Fruit fly (Drosophila melanogaster) whole organism, pupa: Measurements from ENCODE around the gene CG15153.

ENCODE experiments used
- CG12605 ChIP-seq: fragments of 200-800 bp; sonication (Bioruptor generic); IDR thresholded peaks from 2 replicates; pipeline ENCODE4 v1.3.6; 2022; ENCODE audit warnings: missing biosample characterization, missing genetic modification characterization
- CG13204 ChIP-seq: fragments of 200-800 bp; sonication (Bioruptor generic); optimal IDR thresholded peaks from 2 replicates; lab custom pipeline; 2018; ENCODE audit warnings: missing biosample characterization, mild to moderate bottlenecking, missing genetic modification characterization, moderate library complexity
- CG32121 ChIP-seq: fragments of 200-800 bp; sonication (Bioruptor generic); IDR thresholded peaks from 2 replicates; pipeline ENCODE4 v1.3.6; 2022; ENCODE audit warnings: missing biosample characterization, missing genetic modification characterization
- CG34367 ChIP-seq: fragments of 200-800 bp; sonication (Bioruptor generic); optimal IDR thresholded peaks from 2 replicates; lab custom pipeline; 2018; ENCODE audit warnings: missing biosample characterization, mild to moderate bottlenecking, missing genetic modification characterization
- CG9948 ChIP-seq: fragments of 200-800 bp; sonication (Bioruptor generic); optimal IDR thresholded peaks from 2 replicates; lab custom pipeline; 2018; ENCODE audit warnings: missing biosample characterization, mild to moderate bottlenecking, missing genetic modification characterization, moderate library complexity
- D1 ChIP-seq: fragments of 200-800 bp; sonication (Bioruptor generic); optimal IDR thresholded peaks from 2 replicates; lab custom pipeline; 2018; ENCODE audit warnings: missing biosample characterization, mild to moderate bottlenecking, missing genetic modification characterization, moderate library complexity
- EcR ChIP-seq: fragments of 200-800 bp; sonication (Bioruptor generic); optimal IDR thresholded peaks from 3 replicates; lab custom pipeline; 2019; ENCODE audit warnings: missing biosample characterization, missing genetic modification characterization, mild to moderate bottlenecking, moderate library complexity, missing genetic modification reagents
- Pif1A ChIP-seq: fragments of 200-800 bp; sonication (Bioruptor generic); optimal IDR thresholded peaks from 3 replicates; lab custom pipeline; 2016; ENCODE audit warnings: missing biosample characterization, missing genetic modification characterization
- Snoo ChIP-seq: fragments of 200-800 bp; sonication (Bioruptor generic); optimal IDR thresholded peaks from 3 replicates; lab custom pipeline; 2017; ENCODE audit warnings: missing biosample characterization, mild to moderate bottlenecking, missing genetic modification characterization, inconsistent platforms
- fd96Ca ChIP-seq: fragments of 200-800 bp; sonication (Bioruptor generic); IDR thresholded peaks from 3 replicates; pipeline ENCODE4 v1.3.6; 2022; ENCODE audit warnings: missing biosample characterization, missing genetic modification characterization
- gl ChIP-seq: fragments of 200-800 bp; sonication (Bioruptor generic); optimal IDR thresholded peaks from 2 replicates; lab custom pipeline; 2018; ENCODE audit warnings: missing biosample characterization, mild to moderate bottlenecking, missing genetic modification characterization

DNA sequence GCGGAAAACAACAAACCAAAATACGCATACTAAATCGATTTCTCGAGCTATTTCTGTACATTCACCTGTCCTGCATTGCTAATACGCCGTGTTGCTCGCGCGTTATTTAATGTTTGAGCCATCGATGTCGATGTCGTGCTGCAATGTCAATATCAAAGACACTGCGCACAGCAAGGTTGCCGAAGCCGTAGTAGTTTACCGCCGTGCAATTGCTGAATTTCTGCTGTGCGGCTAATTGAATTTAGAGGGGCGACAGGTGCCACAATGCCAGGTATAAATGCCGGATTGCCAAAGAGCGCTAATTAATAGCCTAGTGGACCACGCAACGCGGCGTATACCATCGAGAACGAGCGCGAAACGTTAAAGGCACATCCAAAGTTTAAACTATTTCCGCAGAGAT lies 14.1 kb downstream of the CG15153 start, which contains the start of gene Arr1:
- TF ChIP-seq EcR (no peak), CG34367 (tag; lab: Kevin White, UChicago) (no peak), Pif1A (GFP tag; lab: Kevin White, UChicago) (no peak), gl (no peak), Snoo (no peak), CG32121 (GFP tag; lab: Robert Waterston, UW) (no peak), CG13204 (GFP tag; lab: Kevin White, UChicago) (no peak), D1 (tag; lab: Kevin White, UChicago) (no peak), CG12605 (GFP tag; lab: Robert Waterston, UW) (no peak), CG9948 (tag; lab: Kevin White, UChicago) (no peak), fd96Ca (GFP tag; lab: Robert Waterston, UW) (no peak)
